Fruit fly (Drosophila melanogaster) Kc167 (cell line): ENCODE measurements around the gene CG31954.

Experiments
- Myc ChIP-seq: fragments of >200 bp; optimal IDR thresholded peaks from 2 replicates; lab custom pipeline; 2017; ENCODE audit warnings: missing external identifiers
- Sin3A ChIP-seq: fragments of >200 bp; optimal IDR thresholded peaks from 2 replicates; lab custom pipeline; 2018; ENCODE audit warnings: missing external identifiers
- h ChIP-seq: fragments of >200 bp; optimal IDR thresholded peaks from 3 replicates; lab custom pipeline; 2018; ENCODE audit warnings: missing external identifiers
- insv ChIP-seq: fragments of >200 bp; optimal IDR thresholded peaks from 3 replicates; lab custom pipeline; 2018; ENCODE audit warnings: missing external identifiers
- psq ChIP-seq: fragments of >200 bp; optimal IDR thresholded peaks from 2 replicates; lab custom pipeline; 2017; ENCODE audit warnings: missing external identifiers
- ttk ChIP-seq: sonication (Bioruptor generic); optimal IDR thresholded peaks from 2 replicates; lab custom pipeline; 2017; ENCODE audit warnings: missing external identifiers

The CG31954 gene

dm6 chr2L:3545033-3545666 lies 35.2 kb upstream of the CG31954 start:
- TF ChIP-seq Myc (lab: Kevin White, UChicago) (no peak), h (lab: Kevin White, UChicago) (no peak), Sin3A (no peak), ttk (lab: Kevin White, UChicago) (no peak), psq (lab: Kevin White, UChicago) (no peak), insv (lab: Kevin White, UChicago) (no peak)

dm6 chr2L:3543062-3543461 lies 33.2 kb upstream of the CG31954 start:
- no peak for TF ChIP-seq Sin3A
- no peak for TF ChIP-seq h (lab: Kevin White, UChicago)
- no peak for TF ChIP-seq insv (lab: Kevin White, UChicago)
- no peak for TF ChIP-seq Myc (lab: Kevin White, UChicago)
- TF ChIP-seq psq (lab: Kevin White, UChicago) = no peak
- no peak for TF ChIP-seq ttk (lab: Kevin White, UChicago)

dm6 chr2L:3539996-3540395 lies 30.1 kb upstream of the CG31954 start:
- TF ChIP-seq psq (lab: Kevin White, UChicago) (no peak), insv (lab: Kevin White, UChicago) (no peak), ttk (lab: Kevin White, UChicago) (no peak), h (lab: Kevin White, UChicago) (no peak), Myc (lab: Kevin White, UChicago) (no peak), Sin3A (no peak)

- TF ChIP-seq ttk (lab: Kevin White, UChicago) (no peak), insv (lab: Kevin White, UChicago) (no peak), h (lab: Kevin White, UChicago) (no peak), Sin3A (no peak)
These were observed 29.5 kb upstream of the CG31954 start for dm6 chr2L:3539412-3539743.

dm6 chr2L:3538564-3539411 lies 28.9 kb upstream of the CG31954 start, which contains the start of gene drm:
TSS of gene drm (plus strand) at chr2L:3539247.
- TF ChIP-seq ttk (lab: Kevin White, UChicago) (no peak), insv (lab: Kevin White, UChicago) (no peak), Sin3A (no peak), psq (lab: Kevin White, UChicago) (no peak), Myc (lab: Kevin White, UChicago) (no peak), h (lab: Kevin White, UChicago) (no peak)

- TF ChIP-seq psq (lab: Kevin White, UChicago) = no peak
- no peak for TF ChIP-seq Myc (lab: Kevin White, UChicago)
These were observed 24.4 kb upstream of the CG31954 start for dm6 chr2L:3534227-3534842.

- TF ChIP-seq psq (lab: Kevin White, UChicago) (no peak), insv (lab: Kevin White, UChicago) (no peak), ttk (lab: Kevin White, UChicago) (no peak), Sin3A (no peak), h (lab: Kevin White, UChicago) (no peak), Myc (lab: Kevin White, UChicago) (no peak)
These were observed 23.1 kb upstream of the CG31954 start for dm6 chr2L:3532973-3533525.

- TF ChIP-seq h (lab: Kevin White, UChicago) (no peak), psq (lab: Kevin White, UChicago) (no peak), ttk (lab: Kevin White, UChicago) (no peak), Myc (lab: Kevin White, UChicago) (no peak), Sin3A (no peak), insv (lab: Kevin White, UChicago) (no peak)
These were observed 20.4 kb upstream of the CG31954 start, which contains the start of the genes Spindly and IFT57 for dm6 chr2L:3530186-3530832. TSS of gene Spindly (minus strand) at chr2L:3530317. TSS of gene IFT57 (plus strand) at chr2L:3530789.

dm6 chr2L:3524729-3525181 lies 14.9 kb upstream of the CG31954 start, which contains the start of gene CG8852:
TSS of gene CG8852 (plus strand) at chr2L:3525131.
- TF ChIP-seq Myc (lab: Kevin White, UChicago) = no peak
- TF ChIP-seq insv (lab: Kevin White, UChicago) = no peak
- no peak for TF ChIP-seq h (lab: Kevin White, UChicago)

- TF ChIP-seq Sin3A = no peak
- TF ChIP-seq ttk (lab: Kevin White, UChicago) = no peak
- no peak for TF ChIP-seq insv (lab: Kevin White, UChicago)
- TF ChIP-seq psq (lab: Kevin White, UChicago) = no peak
- no peak for TF ChIP-seq Myc (lab: Kevin White, UChicago)
- TF ChIP-seq h (lab: Kevin White, UChicago) = no peak
These were observed 14.1 kb upstream of the CG31954 start, which contains the start of gene Sr-CIV for dm6 chr2L:3523956-3524355. TSS of gene Sr-CIV (minus strand) at chr2L:3524056.

- no peak for TF ChIP-seq Myc (lab: Kevin White, UChicago)
- no peak for TF ChIP-seq h (lab: Kevin White, UChicago)
- no peak for TF ChIP-seq insv (lab: Kevin White, UChicago)
- no peak for TF ChIP-seq Sin3A
These were observed 9.6 kb upstream of the CG31954 start, which contains the start of the genes CG3213 and CG8851 for dm6 chr2L:3519551-3519950. TSS of gene CG3213 (minus strand) at chr2L:3519651. TSS of gene CG8851 (plus strand) at chr2L:3519677.
